Fruit fly (Drosophila melanogaster) Kc167 (cell line): ENCODE measurements around the gene CG17712.

Experiments used
- Sin3A ChIP-seq: fragments of >200 bp; optimal IDR thresholded peaks from 2 replicates; lab custom pipeline; 2018; ENCODE audit warnings: missing external identifiers
- h ChIP-seq: fragments of >200 bp; optimal IDR thresholded peaks from 3 replicates; lab custom pipeline; 2018; ENCODE audit warnings: missing external identifiers
- insv ChIP-seq: fragments of >200 bp; optimal IDR thresholded peaks from 3 replicates; lab custom pipeline; 2018; ENCODE audit warnings: missing external identifiers
- psq ChIP-seq: fragments of >200 bp; optimal IDR thresholded peaks from 2 replicates; lab custom pipeline; 2017; ENCODE audit warnings: missing external identifiers

DNA sequence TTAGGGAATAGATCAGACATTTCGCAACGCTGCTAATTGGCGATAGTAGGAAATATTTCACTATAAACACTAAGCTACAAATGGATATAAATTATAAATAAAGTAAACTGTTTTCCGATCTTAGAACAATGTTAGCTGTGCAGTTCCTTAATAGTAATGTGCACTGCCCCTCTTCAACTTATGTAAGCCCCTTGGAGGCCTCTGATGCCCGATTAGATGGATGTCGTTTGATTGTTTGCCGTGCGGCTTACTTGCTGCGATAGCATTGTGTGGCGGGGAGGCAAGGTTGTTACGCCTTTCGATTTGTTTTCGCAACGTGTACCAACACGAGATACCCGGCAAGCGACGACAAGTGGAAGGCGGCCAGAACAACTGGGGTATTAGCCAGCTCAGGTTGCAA, 29.7 kb downstream of the CG17712 start:
- TF ChIP-seq insv (lab: Kevin White, UChicago) (no peak), psq (lab: Kevin White, UChicago) (no peak), h (lab: Kevin White, UChicago) (no peak), Sin3A (lab: Kevin White, UChicago) (no peak)
